Worm (Caenorhabditis elegans) whole organism, early embryonic: Measurements from ENCODE around the gene glb-23.

Experiments used
- B0310.2 ChIP-seq: sonication (generic microtip); optimal IDR thresholded peaks from 2 replicates; lab custom pipeline; 2016; ENCODE audit warnings: mild to moderate bottlenecking, missing genetic modification characterization, missing compliant biosample characterization
- F13C5.2 ChIP-seq: sonication (generic microtip); optimal IDR thresholded peaks from 2 replicates; lab custom pipeline; 2017; ENCODE audit warnings: mild to moderate bottlenecking, missing genetic modification characterization, inconsistent platforms, missing compliant biosample characterization
- aly-1 ChIP-seq: sonication (generic microtip); optimal IDR thresholded peaks from 2 replicates; lab custom pipeline; 2016; ENCODE audit warnings: missing genetic modification characterization, missing compliant biosample characterization
- ama-1 ChIP-seq: fragments of 150-350 bp; optimal IDR thresholded peaks from 2 replicates; lab custom pipeline; 2014
- ceh-13 ChIP-seq: fragments of 200-800 bp; sonication (Bioruptor generic); optimal IDR thresholded peaks from 2 replicates; lab custom pipeline; 2018; ENCODE audit warnings: mild to moderate bottlenecking, missing genetic modification characterization, missing compliant biosample characterization
- ceh-36 ChIP-seq: sonication (generic microtip); optimal IDR thresholded peaks from 2 replicates; lab custom pipeline; 2016; ENCODE audit warnings: missing genetic modification characterization, inconsistent platforms, missing compliant biosample characterization
- ets-7 ChIP-seq: sonication (generic microtip); optimal IDR thresholded peaks from 2 replicates; lab custom pipeline; 2016; ENCODE audit warnings: missing genotype, missing genetic modification characterization, missing compliant biosample characterization
- flt-1 ChIP-seq: fragments of 200-800 bp; sonication (Bioruptor generic); IDR thresholded peaks from 2 replicates; pipeline ENCODE4 v1.3.6; 2022; ENCODE audit warnings: missing genetic modification characterization, missing compliant biosample characterization
- hmbx-1 ChIP-seq: sonication (generic microtip); optimal IDR thresholded peaks from 2 replicates; lab custom pipeline; 2016; ENCODE audit warnings: mild to moderate bottlenecking, missing genetic modification characterization, missing compliant biosample characterization
- hmg-4 ChIP-seq: fragments of 200-800 bp; sonication (Bioruptor generic); optimal IDR thresholded peaks from 2 replicates; lab custom pipeline; 2018; ENCODE audit warnings: mild to moderate bottlenecking, missing genetic modification characterization, missing compliant biosample characterization
- hnd-1 ChIP-seq: sonication (generic microtip); optimal IDR thresholded peaks from 2 replicates; lab custom pipeline; 2016; ENCODE audit warnings: missing genetic modification characterization, missing compliant biosample characterization
- pes-1 ChIP-seq: fragments of 200-800 bp; sonication (Bioruptor generic); IDR thresholded peaks from 2 replicates; pipeline ENCODE4 v1.3.6; 2022; ENCODE audit warnings: missing genetic modification reagents, missing genetic modification characterization, missing compliant biosample characterization
- scrt-1 ChIP-seq: fragments of 200-800 bp; sonication (Bioruptor generic); IDR thresholded peaks from 2 replicates; pipeline ENCODE4 v1.3.6; 2022; ENCODE audit warnings: missing genetic modification characterization, missing compliant biosample characterization
- sea-1 ChIP-seq: fragments of 200-800 bp; sonication (Bioruptor generic); conservative IDR thresholded peaks from 2 replicates; pipeline ENCODE4 v1.3.6; 2022; ENCODE audit warnings: missing genetic modification characterization, missing compliant biosample characterization
- tbx-11 ChIP-seq: fragments of 200-800 bp; sonication (Bioruptor generic); IDR thresholded peaks from 2 replicates; pipeline ENCODE4 v1.3.6; 2022; ENCODE audit warnings: missing genetic modification characterization, missing compliant biosample characterization
- tbx-37 ChIP-seq: fragments of 200-800 bp; sonication (Bioruptor generic); conservative IDR thresholded peaks from 2 replicates; pipeline ENCODE4 v1.3.6; 2022; ENCODE audit warnings: missing genetic modification reagents, missing genetic modification characterization, missing compliant biosample characterization
- tra-4 ChIP-seq: sonication (generic microtip); optimal IDR thresholded peaks from 2 replicates; lab custom pipeline; 2017; ENCODE audit warnings: missing genetic modification characterization, missing compliant biosample characterization

glb-23 gene

DNA sequence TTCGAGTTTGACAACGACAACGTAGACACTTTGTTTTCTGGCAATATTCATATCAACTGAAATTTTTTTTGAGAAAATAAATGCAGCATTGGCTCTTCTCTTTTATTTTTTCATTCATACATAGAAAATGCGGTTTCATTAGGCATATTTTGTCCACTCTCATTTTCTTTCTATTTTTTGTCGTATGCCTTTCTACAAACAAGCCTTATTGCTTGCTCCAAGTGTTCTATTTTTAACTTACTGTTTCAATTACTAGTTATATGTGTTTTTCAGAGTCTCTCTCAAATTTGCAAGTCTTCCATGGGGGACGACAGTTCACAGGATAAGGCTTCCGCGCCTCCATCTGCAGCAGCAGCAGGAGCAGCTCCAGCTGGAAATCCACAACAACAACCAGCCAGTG lies 13.3 kb downstream of the glb-23 start, which contains the start of gene kcc-1:
Gene kcc-1, plus strand, starts transcription at position 301 of the 400 bp plus-strand sequence.
- no peak for TF ChIP-seq ama-1 (lab: Kevin White, UChicago)
- TF ChIP-seq flt-1 (GFP tag; lab: Robert Waterston, UW), result no peak
- no peak for TF ChIP-seq B0310.2 (tag; lab: Kevin White, UChicago)
- TF ChIP-seq aly-1 (tag; lab: Kevin White, UChicago), result no peak
- no peak for TF ChIP-seq scrt-1 (GFP tag; lab: Robert Waterston, UW)
- no peak for TF ChIP-seq tbx-11 (GFP tag; lab: Robert Waterston, UW)
- no peak for TF ChIP-seq hmbx-1 (tag; lab: Kevin White, UChicago)
- no peak for TF ChIP-seq ceh-36 (tag; lab: Kevin White, UChicago)
- TF ChIP-seq hmg-4 (GFP tag; lab: Kevin White, UChicago), result no peak
- no peak for TF ChIP-seq hnd-1 (tag; lab: Kevin White, UChicago)
- no peak for TF ChIP-seq tbx-37 (GFP tag; lab: Robert Waterston, UW)

DNA sequence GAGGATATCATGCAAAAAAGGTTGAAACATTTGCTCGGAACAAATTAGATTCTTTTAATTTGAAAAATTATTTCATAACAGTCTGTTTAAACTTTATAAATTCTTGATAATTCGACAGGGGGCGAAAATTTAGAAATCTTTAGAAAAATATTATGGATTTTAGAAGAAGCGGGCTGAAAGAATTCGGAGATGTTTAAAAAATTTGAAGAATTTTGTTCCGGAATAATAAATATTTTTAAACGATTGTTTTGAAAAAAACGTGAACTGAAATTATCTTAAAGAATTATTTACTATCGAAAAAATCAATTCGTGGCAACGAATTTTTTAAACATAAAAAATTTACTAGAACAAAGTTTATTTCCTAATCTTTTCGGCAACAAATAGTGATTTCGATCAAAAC lies 15.6 kb downstream of the glb-23 start, which contains the start of gene R13A1.3:
Gene R13A1.3, plus strand, starts transcription at position 301 of the 400 bp plus-strand sequence.
- no peak for TF ChIP-seq ama-1 (lab: Kevin White, UChicago)
- TF ChIP-seq scrt-1 (GFP tag; lab: Robert Waterston, UW), result no peak
- no peak for TF ChIP-seq flt-1 (GFP tag; lab: Robert Waterston, UW)
- TF ChIP-seq ets-7 (tag; lab: Kevin White, UChicago), result no peak
- no peak for TF ChIP-seq tbx-37 (GFP tag; lab: Robert Waterston, UW)
- TF ChIP-seq pes-1 (GFP tag; lab: Robert Waterston, UW), result no peak
- no peak for TF ChIP-seq ceh-13 (GFP tag; lab: Kevin White, UChicago)
- no peak for TF ChIP-seq aly-1 (tag; lab: Kevin White, UChicago)
- no peak for TF ChIP-seq F13C5.2 (tag; lab: Kevin White, UChicago)
- TF ChIP-seq tra-4 (tag; lab: Kevin White, UChicago), result no peak
- TF ChIP-seq hmbx-1 (tag; lab: Kevin White, UChicago), result no peak
- TF ChIP-seq B0310.2 (tag; lab: Kevin White, UChicago), result no peak
- TF ChIP-seq sea-1 (GFP tag; lab: Robert Waterston, UW), result no peak
- TF ChIP-seq hnd-1 (tag; lab: Kevin White, UChicago), result no peak

DNA sequence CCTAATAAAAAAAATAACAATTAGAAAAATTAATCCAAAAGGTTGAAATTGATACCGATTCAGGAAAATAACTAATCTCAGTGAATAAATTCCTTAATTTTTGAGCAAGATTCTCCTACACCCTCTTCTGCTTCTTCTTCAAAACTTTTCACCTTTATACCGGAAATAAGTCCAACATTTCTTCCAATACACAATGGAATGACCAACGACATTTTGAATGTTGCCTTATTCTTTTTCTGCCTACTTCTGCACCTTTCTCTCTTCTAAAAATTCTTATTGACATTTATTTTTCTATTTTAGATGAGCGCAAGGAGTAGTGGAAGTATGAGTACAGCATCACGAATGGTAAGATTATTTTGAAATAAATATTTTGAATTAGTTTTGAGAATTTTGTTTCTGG lies 22.4 kb downstream of the glb-23 start, which contains the start of gene unc-8:
Gene unc-8, plus strand, starts transcription at position 301 of the 400 bp plus-strand sequence.
- TF ChIP-seq aly-1 (tag; lab: Kevin White, UChicago), result no peak
- TF ChIP-seq tbx-11 (GFP tag; lab: Robert Waterston, UW), result no peak
- TF ChIP-seq ceh-13 (GFP tag; lab: Kevin White, UChicago), result no peak
- TF ChIP-seq hmbx-1 (tag; lab: Kevin White, UChicago), result no peak
- no peak for TF ChIP-seq pes-1 (GFP tag; lab: Robert Waterston, UW)
- no peak for TF ChIP-seq ets-7 (tag; lab: Kevin White, UChicago)

DNA sequence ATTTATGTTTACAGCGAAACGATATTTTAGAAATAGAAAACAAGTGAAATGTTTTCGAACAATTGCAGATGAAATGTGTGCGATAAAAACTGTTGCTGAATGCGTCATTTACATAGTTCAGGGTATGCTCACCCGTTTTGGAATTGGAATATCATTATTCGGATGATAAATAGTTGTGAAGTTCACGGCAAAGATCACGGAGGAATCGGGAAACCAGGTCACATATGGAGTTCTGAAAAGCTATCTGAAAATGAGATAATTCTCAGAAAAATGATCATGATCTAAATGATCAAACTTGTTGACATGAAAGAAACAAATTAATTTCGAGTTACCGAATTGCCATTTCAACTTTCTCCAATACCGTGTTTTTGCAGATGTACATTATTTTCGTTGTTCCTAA lies 23.6 kb downstream of the glb-23 start, which contains the start of gene best-16:
Gene best-16, minus strand, starts transcription at position 101 of the 400 bp plus-strand sequence.
- TF ChIP-seq hnd-1 (tag; lab: Kevin White, UChicago) (no peak), scrt-1 (GFP tag; lab: Robert Waterston, UW) (no peak), sea-1 (GFP tag; lab: Robert Waterston, UW) (no peak), B0310.2 (tag; lab: Kevin White, UChicago) (no peak), tbx-37 (GFP tag; lab: Robert Waterston, UW) (no peak), tra-4 (tag; lab: Kevin White, UChicago) (no peak), ceh-13 (GFP tag; lab: Kevin White, UChicago) (no peak), ama-1 (lab: Kevin White, UChicago) (no peak), pes-1 (GFP tag; lab: Robert Waterston, UW) (no peak), hmbx-1 (tag; lab: Kevin White, UChicago) (no peak), aly-1 (tag; lab: Kevin White, UChicago) (no peak), flt-1 (GFP tag; lab: Robert Waterston, UW) (no peak), tbx-11 (GFP tag; lab: Robert Waterston, UW) (no peak), ceh-36 (tag; lab: Kevin White, UChicago) (no peak), F13C5.2 (tag; lab: Kevin White, UChicago) (no peak), ets-7 (tag; lab: Kevin White, UChicago) (no peak), hmg-4 (GFP tag; lab: Kevin White, UChicago) (no peak)

- TF ChIP-seq B0310.2 (tag; lab: Kevin White, UChicago) (no peak), tbx-11 (GFP tag; lab: Robert Waterston, UW) (no peak), hmg-4 (GFP tag; lab: Kevin White, UChicago) (no peak), aly-1 (tag; lab: Kevin White, UChicago) (no peak), tbx-37 (GFP tag; lab: Robert Waterston, UW) (no peak), pes-1 (GFP tag; lab: Robert Waterston, UW) (no peak), ceh-13 (GFP tag; lab: Kevin White, UChicago) (no peak), ets-7 (tag; lab: Kevin White, UChicago) (no peak), ceh-36 (tag; lab: Kevin White, UChicago) (no peak), hnd-1 (tag; lab: Kevin White, UChicago) (no peak), scrt-1 (GFP tag; lab: Robert Waterston, UW) (no peak)
Measured at ce11 chrIV:7191745-7192144, 27.6 kb downstream of the glb-23 start, which contains the start of gene R13A1.5. Gene R13A1.5 (minus strand): TSS chrIV:7191845.

ce11 chrIV:7190409-7190808 lies 28.9 kb downstream of the glb-23 start:
- TF ChIP-seq hmg-4 (GFP tag; lab: Kevin White, UChicago) (no peak), aly-1 (tag; lab: Kevin White, UChicago) (no peak), tbx-37 (GFP tag; lab: Robert Waterston, UW) (no peak), ets-7 (tag; lab: Kevin White, UChicago) (no peak), scrt-1 (GFP tag; lab: Robert Waterston, UW) (no peak), ama-1 (lab: Kevin White, UChicago) (no peak), ceh-36 (tag; lab: Kevin White, UChicago) (no peak), B0310.2 (tag; lab: Kevin White, UChicago) (no peak), flt-1 (GFP tag; lab: Robert Waterston, UW) (no peak), sea-1 (GFP tag; lab: Robert Waterston, UW) (no peak), pes-1 (GFP tag; lab: Robert Waterston, UW) (no peak), tra-4 (tag; lab: Kevin White, UChicago) (no peak), hmbx-1 (tag; lab: Kevin White, UChicago) (no peak), F13C5.2 (tag; lab: Kevin White, UChicago) (no peak), ceh-13 (GFP tag; lab: Kevin White, UChicago) (no peak), tbx-11 (GFP tag; lab: Robert Waterston, UW) (no peak), hnd-1 (tag; lab: Kevin White, UChicago) (no peak)
